Worm (Caenorhabditis elegans): ENCODE results near the gene C46F11.6.

C46F11.6 gene

ce11 chrIII:3635844-3636243, 34.4 kb downstream of the C46F11.6 start, which contains the start of gene rilp-1:
Gene rilp-1 (plus strand): TSS chrIII:3636144.
- TF ChIP-seq zfp-2 (tag; optimal IDR thresholded peaks at IDR 0.05) (no peak), fos-1 (tag; optimal IDR thresholded peaks at IDR 0.05) (no peak), ztf-11 (tag; optimal IDR thresholded peaks at IDR 0.05) (no peak), aha-1 (tag) (peak; percentile 62), Y48G9A.11 (GFP tag; IDR thresholded peaks at IDR 0.05) (no peak)

ce11 chrIII:3634873-3635272, 35.4 kb downstream of the C46F11.6 start:
- TF ChIP-seq nhr-42 (GFP tag; IDR thresholded peaks at IDR 0.05): no peak
- TF ChIP-seq nhr-48 (tag; optimal IDR thresholded peaks at IDR 0.05): no peak
- no peak for TF ChIP-seq mdt-29 (GFP tag; IDR thresholded peaks at IDR 0.05)
- TF ChIP-seq cey-2 (tag; optimal IDR thresholded peaks at IDR 0.05; ENCODE audit: borderline replicate concordance, insufficient read depth): no peak
- TF ChIP-seq hmg-1.1 (GFP tag; IDR thresholded peaks at IDR 0.05): no peak
- no peak for TF ChIP-seq php-3 (GFP tag; IDR thresholded peaks at IDR 0.05)
- no peak for TF ChIP-seq ceh-20 (GFP tag; IDR thresholded peaks at IDR 0.05)
- TF ChIP-seq aly-2 (tag; optimal IDR thresholded peaks at IDR 0.05): no peak
- no peak for TF ChIP-seq unc-130 (GFP tag; optimal IDR thresholded peaks at IDR 0.05)
- no peak for TF ChIP-seq mxl-2 (GFP tag; conservative IDR thresholded peaks at IDR 0.05)
- TF ChIP-seq daf-12 (tag; optimal IDR thresholded peaks at IDR 0.05): no peak
- TF ChIP-seq zip-2 (tag; optimal IDR thresholded peaks at IDR 0.05): no peak
- TF ChIP-seq R02D3.7 (tag; optimal IDR thresholded peaks at IDR 0.05): no peak
- no peak for TF ChIP-seq snpc-1.2 (GFP tag; IDR thresholded peaks at IDR 0.05)
- no peak for TF ChIP-seq lin-13 (GFP tag; optimal IDR thresholded peaks at IDR 0.05)
- TF ChIP-seq pqm-1 (tag; optimal IDR thresholded peaks at IDR 0.05): no peak
- TF ChIP-seq ceh-82 (tag; optimal IDR thresholded peaks at IDR 0.05): no peak
- TF ChIP-seq ztf-11 (tag; optimal IDR thresholded peaks at IDR 0.05): no peak
- no peak for TF ChIP-seq lin-15B (tag; optimal IDR thresholded peaks at IDR 0.05)

- no peak for TF ChIP-seq mep-1 (tag; optimal IDR thresholded peaks at IDR 0.05)
- TF ChIP-seq Y75B8A.6 (GFP tag; IDR thresholded peaks at IDR 0.05): no peak
- no peak for TF ChIP-seq dve-1 (tag; optimal IDR thresholded peaks at IDR 0.05; ENCODE audit: insufficient read depth)
- TF ChIP-seq zfp-2 (tag; optimal IDR thresholded peaks at IDR 0.05): no peak
- no peak for TF ChIP-seq F44E2.7 (GFP tag; IDR thresholded peaks at IDR 0.05)
- TF ChIP-seq mxl-2 (GFP tag; conservative IDR thresholded peaks at IDR 0.05): no peak
- no peak for TF ChIP-seq lin-29 (GFP tag; IDR thresholded peaks at IDR 0.05)
- TF ChIP-seq daf-16 (GFP tag; optimal IDR thresholded peaks at IDR 0.05): no peak
- no peak for TF ChIP-seq daf-16 (tag; optimal IDR thresholded peaks at IDR 0.05)
- TF ChIP-seq pha-4 (GFP tag; IDR thresholded peaks at IDR 0.05): no peak
- TF ChIP-seq pha-4 (tag; optimal IDR thresholded peaks at IDR 0.05): no peak
- no peak for TF ChIP-seq nhr-237 (tag; optimal IDR thresholded peaks at IDR 0.05)
- TF ChIP-seq nhr-25 (tag; optimal IDR thresholded peaks at IDR 0.05; ENCODE audit: borderline replicate concordance, insufficient read depth): no peak
- TF ChIP-seq egl-27 (tag; optimal IDR thresholded peaks at IDR 0.05): no peak
- TF ChIP-seq ceh-32 (tag; optimal IDR thresholded peaks at IDR 0.05; ENCODE audit: poor library complexity): no peak
- TF ChIP-seq F26F4.8 (GFP tag; conservative IDR thresholded peaks at IDR 0.05): no peak
- TF ChIP-seq spr-1 (tag; optimal IDR thresholded peaks at IDR 0.05): no peak
Measured at ce11 chrIII:3634158-3634557, 36.1 kb downstream of the C46F11.6 start.

ce11 chrIII:3632379-3632778, 37.9 kb downstream of the C46F11.6 start:
- TF ChIP-seq T20F7.1 (GFP tag; optimal IDR thresholded peaks at IDR 0.05) (no peak), aha-1 (tag) (peak; percentile 59), unc-62 (GFP tag; optimal IDR thresholded peaks at IDR 0.05 in 1 of 2) (peak in 1 of 2 experiments; percentile 98), unc-62 (tag; optimal IDR thresholded peaks at IDR 0.05) (no peak), daf-16 (GFP tag; optimal IDR thresholded peaks at IDR 0.05) (no peak), daf-16 (tag; optimal IDR thresholded peaks at IDR 0.05) (no peak), nhr-76 (tag; optimal IDR thresholded peaks at IDR 0.05) (no peak), mdt-29 (GFP tag; IDR thresholded peaks at IDR 0.05) (no peak), nhr-111 (GFP tag; optimal IDR thresholded peaks at IDR 0.05) (no peak)

Data from whole organism, L4 larva.